Fruit fly (Drosophila melanogaster) whole organism, embryonic: ENCODE measurements around the gene MED15.

Source experiments
- Asciz ChIP-seq: fragments of 200-800 bp; sonication (Bioruptor generic); optimal IDR thresholded peaks from 2 replicates; lab custom pipeline; 2017; ENCODE audit warnings: missing biosample characterization, mild to moderate bottlenecking, missing genetic modification characterization, missing genetic modification reagents
- Blimp-1 ChIP-seq: fragments of 200-800 bp; sonication (Bioruptor generic); optimal IDR thresholded peaks from 3 replicates; lab custom pipeline; 2018; ENCODE audit warnings: missing biosample characterization, missing genetic modification characterization, mild to moderate bottlenecking, moderate library complexity, missing genetic modification reagents
- CG11398 ChIP-seq: fragments of 200-800 bp; sonication (Bioruptor generic); optimal IDR thresholded peaks from 2 replicates; lab custom pipeline; 2016; ENCODE audit warnings: missing biosample characterization, missing genetic modification characterization
- CG12104 ChIP-seq: fragments of 200-800 bp; sonication (Bioruptor generic); optimal IDR thresholded peaks from 3 replicates; lab custom pipeline; 2016; ENCODE audit warnings: missing biosample characterization, missing genetic modification characterization
- CG12155 ChIP-seq: fragments of 200-800 bp; sonication (Bioruptor generic); optimal IDR thresholded peaks from 3 replicates; lab custom pipeline; 2016; ENCODE audit warnings: missing biosample characterization, missing genetic modification characterization
- CG12659 ChIP-seq: fragments of 200-800 bp; sonication (Bioruptor generic); optimal IDR thresholded peaks from 3 replicates; lab custom pipeline; 2017; ENCODE audit warnings: mild to moderate bottlenecking, missing biosample characterization, missing genetic modification reagents, missing genetic modification characterization
- CG12942 ChIP-seq: fragments of 200-800 bp; sonication (Bioruptor generic); optimal IDR thresholded peaks from 3 replicates; lab custom pipeline; 2016; ENCODE audit warnings: missing biosample characterization, missing genetic modification characterization
- CG13287 ChIP-seq: fragments of 200-800 bp; sonication (Bioruptor generic); IDR thresholded peaks from 2 replicates; pipeline ENCODE4 v1.3.6; 2022; ENCODE audit warnings: missing biosample characterization, missing genetic modification characterization; ENCODE audit not compliant: partially characterized antibody
- CG13424 ChIP-seq: fragments of 200-800 bp; sonication (Bioruptor generic); optimal IDR thresholded peaks from 2 replicates; lab custom pipeline; 2019; ENCODE audit warnings: missing biosample characterization, mild to moderate bottlenecking, missing genetic modification characterization, moderate library complexity
- CG13775 ChIP-seq: fragments of 200-800 bp; sonication (Bioruptor generic); optimal IDR thresholded peaks from 3 replicates; lab custom pipeline; 2017; ENCODE audit warnings: missing biosample characterization, mild to moderate bottlenecking, missing genetic modification characterization
- CG15269 ChIP-seq: fragments of 200-800 bp; sonication (Bioruptor generic); optimal IDR thresholded peaks from 2 replicates; lab custom pipeline; 2018; ENCODE audit warnings: missing biosample characterization, mild to moderate bottlenecking, missing genetic modification characterization, moderate library complexity
- CG1529 ChIP-seq: fragments of 200-800 bp; sonication (Bioruptor generic); optimal IDR thresholded peaks from 3 replicates; lab custom pipeline; 2018; ENCODE audit warnings: missing biosample characterization, missing genetic modification characterization
- CG15479 ChIP-seq: fragments of 200-800 bp; sonication (Bioruptor generic); optimal IDR thresholded peaks from 3 replicates; lab custom pipeline; 2019; ENCODE audit warnings: missing biosample characterization, mild to moderate bottlenecking, missing genetic modification characterization, moderate library complexity
- CG15514 ChIP-seq: fragments of 200-800 bp; sonication (Bioruptor generic); optimal IDR thresholded peaks from 3 replicates; lab custom pipeline; 2017; ENCODE audit warnings: missing biosample characterization, missing genetic modification characterization, mild to moderate bottlenecking, moderate library complexity, missing genetic modification reagents
- CG1602 ChIP-seq: fragments of 200-800 bp; sonication (Bioruptor generic); optimal IDR thresholded peaks from 3 replicates; lab custom pipeline; 2016; ENCODE audit warnings: missing biosample characterization, missing genetic modification characterization
- CG16779 ChIP-seq: fragments of 200-800 bp; sonication (Bioruptor generic); IDR thresholded peaks from 2 replicates; pipeline ENCODE4 v1.3.6; 2022; ENCODE audit warnings: missing biosample characterization, missing genetic modification characterization
- CG17359 ChIP-seq: fragments of 200-800 bp; sonication (Bioruptor generic); optimal IDR thresholded peaks from 3 replicates; lab custom pipeline; 2018; ENCODE audit warnings: missing biosample characterization, mild to moderate bottlenecking, missing genetic modification characterization, moderate library complexity
- CG17568 ChIP-seq: fragments of 200-800 bp; sonication (Bioruptor generic); optimal IDR thresholded peaks from 2 replicates; lab custom pipeline; 2018; ENCODE audit warnings: missing biosample characterization, mild to moderate bottlenecking, missing genetic modification characterization, moderate library complexity
- CG2712 ChIP-seq: fragments of 200-800 bp; optimal IDR thresholded peaks from 3 replicates; lab custom pipeline; 2019; ENCODE audit warnings: missing biosample characterization, mild to moderate bottlenecking, missing genetic modification characterization, moderate library complexity
- CG2875 ChIP-seq: fragments of 200-800 bp; sonication (Bioruptor generic); optimal IDR thresholded peaks from 2 replicates; lab custom pipeline; 2017; ENCODE audit warnings: missing biosample characterization, mild to moderate bottlenecking, missing genetic modification characterization, missing genetic modification reagents
- CG31388 ChIP-seq: fragments of 200-800 bp; sonication (Bioruptor generic); optimal IDR thresholded peaks from 2 replicates; lab custom pipeline; 2016; ENCODE audit warnings: missing biosample characterization, missing genetic modification characterization
- CG3407 ChIP-seq: fragments of 200-800 bp; sonication (Bioruptor generic); optimal IDR thresholded peaks from 2 replicates; lab custom pipeline; 2018; ENCODE audit warnings: missing biosample characterization, mild to moderate bottlenecking, missing genetic modification characterization
- CG4424 ChIP-seq: fragments of 200-800 bp; sonication (Bioruptor generic); optimal IDR thresholded peaks from 3 replicates; lab custom pipeline; 2016; ENCODE audit warnings: missing biosample characterization, missing genetic modification characterization
- CG6254 ChIP-seq: fragments of 200-800 bp; sonication (Bioruptor generic); optimal IDR thresholded peaks from 3 replicates; lab custom pipeline; 2017; ENCODE audit warnings: mild to moderate bottlenecking, missing biosample characterization, missing genetic modification reagents, missing genetic modification characterization
- CG7556 ChIP-seq: fragments of 200-800 bp; sonication (Bioruptor generic); optimal IDR thresholded peaks from 2 replicates; lab custom pipeline; 2017; ENCODE audit warnings: missing biosample characterization, mild to moderate bottlenecking, missing genetic modification characterization
- CG7839 ChIP-seq: fragments of 200-800 bp; sonication (Bioruptor generic); optimal IDR thresholded peaks from 3 replicates; lab custom pipeline; 2018; ENCODE audit warnings: missing biosample characterization, mild to moderate bottlenecking, missing genetic modification characterization, moderate library complexity
- CG9817 ChIP-seq: fragments of 200-800 bp; sonication (Bioruptor generic); optimal IDR thresholded peaks from 2 replicates; lab custom pipeline; 2018; ENCODE audit warnings: missing biosample characterization, mild to moderate bottlenecking, missing genetic modification characterization, moderate library complexity
- D19A ChIP-seq: fragments of 200-800 bp; optimal IDR thresholded peaks from 3 replicates; lab custom pipeline; 2019; ENCODE audit warnings: missing biosample characterization, mild to moderate bottlenecking, missing genetic modification characterization, moderate library complexity
- Eip74EF ChIP-seq, 2 experiments: fragments of 200-800 bp in 1 of 2; fragments of >200 bp in 1 of 2; sonication (Bioruptor generic) in 1 of 2; optimal IDR thresholded peaks; 2 replicates each; lab custom pipeline; 2017 to 2019; ENCODE audit warnings: missing biosample characterization in 2 of 2, missing genetic modification characterization in 2 of 2, mild to moderate bottlenecking in 1 of 2, moderate library complexity in 1 of 2
- Fer1 ChIP-seq: fragments of 200-800 bp; sonication (Bioruptor generic); optimal IDR thresholded peaks from 2 replicates; lab custom pipeline; 2017; ENCODE audit warnings: missing biosample characterization, mild to moderate bottlenecking, missing genetic modification characterization
- HLH3B ChIP-seq: fragments of 200-800 bp; sonication (Bioruptor generic); IDR thresholded peaks from 2 replicates; pipeline ENCODE4 v1.3.6; 2022; ENCODE audit warnings: missing biosample characterization, missing genetic modification characterization
- Hr51 ChIP-seq, 2 experiments: fragments of 200-800 bp; sonication (Bioruptor generic); optimal IDR thresholded peaks; 2 replicates in 1 of 2; 3 replicates in 1 of 2; lab custom pipeline; 2016 to 2018; ENCODE audit warnings: missing biosample characterization in 2 of 2, missing genetic modification characterization in 2 of 2, mild to moderate bottlenecking in 1 of 2, moderate library complexity in 1 of 2
- Jarid2 ChIP-seq: fragments of 200-800 bp; sonication (Bioruptor generic); optimal IDR thresholded peaks from 3 replicates; lab custom pipeline; 2017; ENCODE audit warnings: mild to moderate bottlenecking, missing biosample characterization, missing genetic modification reagents, missing genetic modification characterization
- Meics ChIP-seq: fragments of 200-800 bp; sonication (Bioruptor generic); optimal IDR thresholded peaks from 2 replicates; lab custom pipeline; 2017; ENCODE audit warnings: missing biosample characterization, mild to moderate bottlenecking, missing genetic modification characterization
- Neu2 ChIP-seq: fragments of 200-800 bp; sonication (Bioruptor generic); optimal IDR thresholded peaks from 3 replicates; lab custom pipeline; 2016; ENCODE audit warnings: missing biosample characterization, missing genetic modification characterization, borderline replicate concordance
- Ssrp ChIP-seq: fragments of 200-800 bp; sonication (Bioruptor generic); optimal IDR thresholded peaks from 2 replicates; lab custom pipeline; 2018; ENCODE audit warnings: missing biosample characterization, mild to moderate bottlenecking, missing genetic modification characterization, moderate library complexity
- Vsx1 ChIP-seq: fragments of 200-800 bp; sonication (Bioruptor generic); optimal IDR thresholded peaks from 2 replicates; lab custom pipeline; 2017; ENCODE audit warnings: missing biosample characterization, mild to moderate bottlenecking, missing genetic modification characterization, missing genetic modification reagents
- Xrp1 ChIP-seq: fragments of 200-800 bp; sonication (Bioruptor generic); IDR thresholded peaks from 2 replicates; pipeline ENCODE4 v1.3.6; 2022; ENCODE audit warnings: missing biosample characterization, missing genetic modification characterization
- cg ChIP-seq: fragments of 200-800 bp; sonication (Bioruptor generic); optimal IDR thresholded peaks from 3 replicates; lab custom pipeline; 2019; ENCODE audit warnings: missing biosample characterization, mild to moderate bottlenecking, missing genetic modification characterization, moderate library complexity
- disco-r ChIP-seq: fragments of 200-800 bp; sonication (Bioruptor generic); optimal IDR thresholded peaks from 2 replicates; lab custom pipeline; 2016; ENCODE audit warnings: missing biosample characterization, missing genetic modification characterization
- dmrt11E ChIP-seq: fragments of 200-800 bp; sonication (Bioruptor generic); optimal IDR thresholded peaks from 3 replicates; lab custom pipeline; 2018; ENCODE audit warnings: missing biosample characterization, mild to moderate bottlenecking, missing genetic modification characterization, moderate library complexity
- hkb ChIP-seq, 2 experiments: fragments of 200-800 bp in 1 of 2; fragments of >200 bp in 1 of 2; sonication (Bioruptor generic) in 1 of 2; IDR thresholded peaks in 1 of 2; optimal IDR thresholded peaks in 1 of 2; 2 replicates each; pipeline versions ENCODE4 v1.3.6 to Lab custom; 2017 to 2022; ENCODE audit warnings: missing biosample characterization in 1 of 2, missing genetic modification characterization in 1 of 2
- ind ChIP-seq: fragments of 200-800 bp; sonication (Bioruptor generic); optimal IDR thresholded peaks from 3 replicates; lab custom pipeline; 2016; ENCODE audit warnings: missing biosample characterization, missing genetic modification characterization
- lbe ChIP-seq: fragments of 200-800 bp; sonication (Bioruptor generic); optimal IDR thresholded peaks from 2 replicates; lab custom pipeline; 2016; ENCODE audit warnings: missing biosample characterization, mild to moderate bottlenecking, missing genetic modification characterization
- odd ChIP-seq: fragments of 200-800 bp; sonication (Bioruptor generic); optimal IDR thresholded peaks from 2 replicates; lab custom pipeline; 2017; ENCODE audit warnings: missing biosample characterization, mild to moderate bottlenecking, missing genetic modification characterization
- slou ChIP-seq: fragments of 200-800 bp; sonication (Bioruptor generic); optimal IDR thresholded peaks from 3 replicates; lab custom pipeline; 2016; ENCODE audit warnings: missing biosample characterization, missing genetic modification characterization
- tio ChIP-seq: fragments of 200-800 bp; sonication (Bioruptor generic); optimal IDR thresholded peaks from 2 replicates; lab custom pipeline; 2017; ENCODE audit warnings: missing biosample characterization, missing genetic modification characterization, inconsistent platforms
- z ChIP-seq: fragments of 200-800 bp; sonication (Bioruptor generic); IDR thresholded peaks from 3 replicates; pipeline ENCODE4 v1.3.6; 2022; ENCODE audit warnings: missing biosample characterization, missing genetic modification characterization

The MED15 gene

dm6 chr2L:471021-471479 is 1.8 kb upstream of the MED15 start (continued):
- TF ChIP-seq CG2712 (tag; lab: Kevin White, UChicago) (peak; percentile 80), Asciz (peak; percentile 29), ind (GFP tag; lab: Kevin White, UChicago) (peak; percentile 30), Ssrp (tag; lab: Kevin White, UChicago) (peak; percentile 71), CG31388 (GFP tag; lab: Kevin White, UChicago) (no peak), z (GFP tag; lab: Robert Waterston, UW) (0 out of 3 replicates have a peak, but pooled peaks have one; percentile 32), Neu2 (GFP tag; lab: Kevin White, UChicago) (no peak), Hr51 (GFP tag; optimal IDR thresholded peaks at IDR 0.05; lab: Kevin White, UChicago) (peak in 1 of 2 experiments; percentile 83), lbe (peak; percentile 61), CG17568 (GFP tag; lab: Kevin White, UChicago) (peak; percentile 27), CG1529 (peak; percentile 42), CG12659 (GFP tag; lab: Kevin White, UChicago) (peak; percentile 8), CG15269 (tag; lab: Kevin White, UChicago) (peak; percentile 80), Blimp-1 (peak; percentile 76), odd (peak; percentile 40), CG2875 (GFP tag; lab: Kevin White, UChicago) (peak; percentile 45), CG4424 (GFP tag; lab: Kevin White, UChicago) (peak; percentile 46), CG3407 (GFP tag; lab: Kevin White, UChicago) (peak; percentile 53), CG16779 (GFP tag; lab: Robert Waterston, UW) (no peak), CG7839 (tag; lab: Kevin White, UChicago) (peak; percentile 76), HLH3B (GFP tag; lab: Robert Waterston, UW) (no peak), CG12942 (peak; percentile 0), hkb (optimal IDR thresholded peaks at IDR 0.05; lab: Kevin White, UChicago) (no peak), hkb (GFP tag; IDR thresholded peaks at IDR 0.05; lab: Robert Waterston, UW) (no peak), CG11398 (GFP tag; lab: Kevin White, UChicago) (no peak), CG15479 (no peak), Vsx1 (peak; percentile 9), Fer1 (peak; percentile 71), CG15514 (GFP tag; lab: Kevin White, UChicago) (peak; percentile 37), CG13424 (tag; lab: Kevin White, UChicago) (peak; percentile 78), CG6254 (peak; percentile 40), CG1602 (GFP tag; lab: Kevin White, UChicago) (peak; percentile 43), tio (peak; percentile 66), Jarid2 (peak; percentile 32), disco-r (no peak), dmrt11E (tag; lab: Kevin White, UChicago) (peak; percentile 2), CG13287 (GFP tag; lab: Robert Waterston, UW) (no peak), CG12155 (GFP tag; lab: Kevin White, UChicago) (peak; percentile 15), Eip74EF (GFP tag; optimal IDR thresholded peaks at IDR 0.05; lab: Kevin White, UChicago) (peak in 1 of 2 experiments; percentile 25), D19A (tag; lab: Kevin White, UChicago) (peak; percentile 8), CG9817 (tag; lab: Kevin White, UChicago) (peak; percentile 47), CG7556 (GFP tag; lab: Kevin White, UChicago) (peak; percentile 69), cg (peak; percentile 12), Xrp1 (GFP tag; lab: Robert Waterston, UW) (peak; percentile 76; the same call in 1 of the 2 replicates), slou (GFP tag; lab: Kevin White, UChicago) (peak; percentile 64), CG12104 (GFP tag; lab: Kevin White, UChicago) (peak; percentile 25), CG17359 (tag; lab: Kevin White, UChicago) (peak; percentile 81), CG13775 (GFP tag; lab: Kevin White, UChicago) (peak; percentile 61), Meics (peak; percentile 64)
